Worm (Caenorhabditis elegans) whole organism, L1 larva: Measurements from ENCODE around the gene cpr-9.

Experiments used
- C34B4.2 ChIP-seq: sonication (generic microtip); optimal IDR thresholded peaks from 2 replicates; lab custom pipeline; 2017; ENCODE audit warnings: mild to moderate bottlenecking, missing genetic modification characterization, missing compliant biosample characterization
- Y116A8C.19 ChIP-seq: sonication (generic microtip); optimal IDR thresholded peaks from 2 replicates; lab custom pipeline; 2016; ENCODE audit warnings: missing compliant biosample characterization, missing genetic modification characterization, borderline replicate concordance
- aha-1 ChIP-seq: fragments of 150-350 bp; optimal IDR thresholded peaks from 2 replicates; lab custom pipeline; 2014; ENCODE audit warnings: missing biosample characterization, missing genetic modification characterization
- aly-2 ChIP-seq: fragments of 150-350 bp; optimal IDR thresholded peaks from 2 replicates; lab custom pipeline; 2014; ENCODE audit warnings: missing biosample characterization, missing genetic modification characterization
- ceh-8 ChIP-seq: fragments of 200-800 bp; sonication (Bioruptor generic); optimal IDR thresholded peaks from 2 replicates; lab custom pipeline; 2018; ENCODE audit warnings: mild to moderate bottlenecking, missing genetic modification characterization, moderate library complexity, missing compliant biosample characterization
- ceh-82 ChIP-seq, 3 experiments: fragments of 150-350 bp in 1 of 3; sonication (generic microtip) in 2 of 3; optimal IDR thresholded peaks; 2 replicates each; lab custom pipeline; 2014 to 2017; ENCODE audit warnings: missing biosample characterization in 3 of 3, missing genetic modification characterization in 3 of 3
- ceh-88 ChIP-seq: fragments of 200-800 bp; sonication (Bioruptor generic); IDR thresholded peaks from 2 replicates; pipeline ENCODE4 v1.3.6; 2022; ENCODE audit warnings: missing genetic modification characterization, missing compliant biosample characterization
- dpl-1 ChIP-seq, 3 experiments: fragments of 150-350 bp in 2 of 3; sonication (generic microtip) in 1 of 3; optimal IDR thresholded peaks; 2 replicates each; lab custom pipeline; 2014 to 2017; ENCODE audit warnings: missing biosample characterization in 3 of 3, missing genetic modification characterization in 3 of 3, missing genetic modification reagents in 3 of 3
- dsc-1 ChIP-seq: sonication (generic microtip); optimal IDR thresholded peaks from 2 replicates; lab custom pipeline; 2016; ENCODE audit warnings: mild to moderate bottlenecking, missing genetic modification characterization, missing compliant biosample characterization
- efl-3 ChIP-seq: fragments of 200-800 bp; sonication (Bioruptor generic); optimal IDR thresholded peaks from 2 replicates; lab custom pipeline; 2018; ENCODE audit warnings: mild to moderate bottlenecking, missing genetic modification characterization, missing compliant biosample characterization
- elt-2 ChIP-seq: sonication (generic microtip); optimal IDR thresholded peaks from 2 replicates; lab custom pipeline; 2016; ENCODE audit warnings: missing genetic modification characterization, mild to moderate bottlenecking, inconsistent platforms, missing compliant biosample characterization, missing genetic modification reagents
- elt-3 ChIP-seq, 6 experiments: fragments of 150-350 bp in 1 of 6; sonication (generic microtip); optimal IDR thresholded peaks; 2 replicates each; lab custom pipeline; 2017 to 2018; ENCODE audit warnings: missing biosample characterization in 6 of 6, missing genetic modification characterization in 6 of 6, inconsistent platforms in 1 of 6
- ets-5 ChIP-seq: fragments of 200-800 bp; sonication (Bioruptor generic); IDR thresholded peaks from 2 replicates; pipeline ENCODE4 v1.3.6; 2022; ENCODE audit warnings: missing genetic modification characterization, missing compliant biosample characterization
- fkh-10 ChIP-seq: sonication (generic microtip); optimal IDR thresholded peaks from 2 replicates; lab custom pipeline; 2017; ENCODE audit warnings: missing biosample characterization, missing genetic modification reagents, missing genetic modification characterization
- fkh-4 ChIP-seq: sonication (generic microtip); optimal IDR thresholded peaks from 2 replicates; lab custom pipeline; 2016; ENCODE audit warnings: missing compliant biosample characterization, missing genetic modification characterization, borderline replicate concordance
- fkh-8 ChIP-seq: sonication (generic microtip); optimal IDR thresholded peaks from 2 replicates; lab custom pipeline; 2016; ENCODE audit warnings: mild to moderate bottlenecking, missing genetic modification characterization, missing compliant biosample characterization
- fos-1 ChIP-seq: fragments of 150-350 bp; optimal IDR thresholded peaks from 2 replicates; lab custom pipeline; 2014; ENCODE audit warnings: missing biosample characterization, missing genetic modification characterization
- grh-1 ChIP-seq: fragments of 200-800 bp; sonication (Bioruptor generic); IDR thresholded peaks from 2 replicates; pipeline ENCODE4 v1.3.6; 2022; ENCODE audit warnings: missing genetic modification reagents, missing genetic modification characterization, missing compliant biosample characterization
- hpl-2 ChIP-seq: fragments of 150-350 bp; optimal IDR thresholded peaks from 2 replicates; lab custom pipeline; 2014; ENCODE audit warnings: missing biosample characterization, missing genetic modification reagents, missing genetic modification characterization
- irx-1 ChIP-seq: sonication (generic microtip); optimal IDR thresholded peaks from 2 replicates; lab custom pipeline; 2016; ENCODE audit warnings: missing genetic modification characterization, missing compliant biosample characterization
- isw-1 ChIP-seq: fragments of 200-800 bp; sonication (Bioruptor generic); IDR thresholded peaks from 2 replicates; pipeline ENCODE4 v1.3.6; 2022; ENCODE audit warnings: missing genetic modification characterization, missing compliant biosample characterization
- lin-13 ChIP-seq: fragments of 150-350 bp; optimal IDR thresholded peaks from 2 replicates; lab custom pipeline; 2014; ENCODE audit warnings: missing biosample characterization, missing genetic modification reagents, missing genetic modification characterization
- lin-14 ChIP-seq: fragments of 200-800 bp; sonication (Bioruptor generic); optimal IDR thresholded peaks from 2 replicates; lab custom pipeline; 2018; ENCODE audit warnings: mild to moderate bottlenecking, missing genetic modification characterization, moderate library complexity, missing compliant biosample characterization
- lin-15B ChIP-seq: fragments of 150-350 bp; sonication (generic microtip); optimal IDR thresholded peaks from 3 replicates; lab custom pipeline; 2014; ENCODE audit warnings: missing biosample characterization, missing genetic modification characterization
- lin-35 ChIP-seq, 2 experiments: fragments of 150-350 bp; optimal IDR thresholded peaks; 2 replicates each; lab custom pipeline; 2014; ENCODE audit warnings: missing biosample characterization in 2 of 2, missing genetic modification characterization in 2 of 2, missing genetic modification reagents in 2 of 2
- lin-39 ChIP-seq: fragments of 150-350 bp; optimal IDR thresholded peaks from 2 replicates; lab custom pipeline; 2014; ENCODE audit warnings: missing biosample characterization, missing genetic modification reagents, missing genetic modification characterization
- lir-3 ChIP-seq: sonication (generic microtip); optimal IDR thresholded peaks from 2 replicates; lab custom pipeline; 2016; ENCODE audit warnings: mild to moderate bottlenecking, missing genetic modification characterization, moderate library complexity, missing compliant biosample characterization; ENCODE audit not compliant: poor library complexity
- lsy-2 ChIP-seq, 2 experiments: fragments of 150-350 bp; optimal IDR thresholded peaks; 2 replicates each; lab custom pipeline; 2014; ENCODE audit warnings: missing biosample characterization in 2 of 2, missing genetic modification characterization in 2 of 2
- mab-9 ChIP-seq: fragments of 200-800 bp; sonication (Bioruptor generic); IDR thresholded peaks from 2 replicates; pipeline ENCODE4 v1.3.6; 2022; ENCODE audit warnings: missing genetic modification reagents, missing genetic modification characterization, missing compliant biosample characterization
- mdl-1 ChIP-seq, 2 experiments: fragments of 150-350 bp; optimal IDR thresholded peaks; 2 replicates each; lab custom pipeline; 2014 to 2017; ENCODE audit warnings: missing biosample characterization in 2 of 2, missing genetic modification characterization in 2 of 2, inconsistent platforms in 1 of 2
- mef-2 ChIP-seq: fragments of 150-350 bp; optimal IDR thresholded peaks from 2 replicates; lab custom pipeline; 2014; ENCODE audit warnings: missing biosample characterization, missing genetic modification characterization
- mep-1 ChIP-seq: fragments of 150-350 bp; optimal IDR thresholded peaks from 2 replicates; lab custom pipeline; 2014; ENCODE audit warnings: missing biosample characterization, missing genetic modification characterization
- nhr-11 ChIP-seq: fragments of 150-350 bp; optimal IDR thresholded peaks from 2 replicates; lab custom pipeline; 2014; ENCODE audit warnings: missing biosample characterization, missing genetic modification characterization
- nhr-20 ChIP-seq: sonication (generic microtip); optimal IDR thresholded peaks from 2 replicates; lab custom pipeline; 2016; ENCODE audit warnings: mild to moderate bottlenecking, missing genetic modification characterization, missing compliant biosample characterization
- nhr-47 ChIP-seq: sonication (generic microtip); optimal IDR thresholded peaks from 2 replicates; lab custom pipeline; 2016; ENCODE audit warnings: mild to moderate bottlenecking, missing genetic modification characterization, moderate library complexity, missing compliant biosample characterization
- nhr-90 ChIP-seq: sonication (generic microtip); optimal IDR thresholded peaks from 2 replicates; lab custom pipeline; 2016; ENCODE audit warnings: mild to moderate bottlenecking, missing genetic modification characterization, missing compliant biosample characterization; ENCODE audit not compliant: poor library complexity
- pax-3 ChIP-seq: fragments of 200-800 bp; sonication (Bioruptor generic); optimal IDR thresholded peaks from 2 replicates; lab custom pipeline; 2018; ENCODE audit warnings: mild to moderate bottlenecking, missing genetic modification characterization, moderate library complexity, missing compliant biosample characterization
- pqm-1 ChIP-seq: sonication (generic microtip); optimal IDR thresholded peaks from 3 replicates; lab custom pipeline; 2017; ENCODE audit warnings: missing biosample characterization, missing genetic modification characterization
- rnt-1 ChIP-seq: sonication (generic microtip); optimal IDR thresholded peaks from 2 replicates; lab custom pipeline; 2016; ENCODE audit warnings: mild to moderate bottlenecking, missing genetic modification characterization, moderate library complexity, missing compliant biosample characterization
- snpc-4 ChIP-seq: fragments of 150-350 bp; optimal IDR thresholded peaks from 2 replicates; lab custom pipeline; 2014; ENCODE audit warnings: missing biosample characterization, missing genetic modification characterization
- snu-23 ChIP-seq: sonication (generic microtip); optimal IDR thresholded peaks from 2 replicates; lab custom pipeline; 2016; ENCODE audit warnings: missing genetic modification characterization, missing compliant biosample characterization
- swsn-7 ChIP-seq: sonication (generic microtip); optimal IDR thresholded peaks from 2 replicates; lab custom pipeline; 2016; ENCODE audit warnings: missing genetic modification characterization, missing compliant biosample characterization
- tbx-2 ChIP-seq: sonication (generic microtip); optimal IDR thresholded peaks from 2 replicates; lab custom pipeline; 2016; ENCODE audit warnings: missing genetic modification characterization, missing compliant biosample characterization
- tlp-1 ChIP-seq: fragments of 150-350 bp; optimal IDR thresholded peaks from 2 replicates; lab custom pipeline; 2014; ENCODE audit warnings: missing biosample characterization, missing genetic modification characterization
- unc-130 ChIP-seq: fragments of 150-350 bp; optimal IDR thresholded peaks from 2 replicates; lab custom pipeline; 2017; ENCODE audit warnings: missing biosample characterization, missing genetic modification characterization, inconsistent platforms
- unc-30 ChIP-seq: sonication (generic microtip); optimal IDR thresholded peaks from 2 replicates; lab custom pipeline; 2017; ENCODE audit warnings: missing biosample characterization, missing genetic modification characterization
- unc-62 ChIP-seq: fragments of 150-350 bp; optimal IDR thresholded peaks from 2 replicates; lab custom pipeline; 2014; ENCODE audit warnings: missing biosample characterization, missing genetic modification reagents, missing genetic modification characterization
- unc-86 ChIP-seq: sonication (generic microtip); optimal IDR thresholded peaks from 2 replicates; lab custom pipeline; 2016; ENCODE audit warnings: missing genetic modification characterization, missing compliant biosample characterization
- unc-98 ChIP-seq: fragments of 200-800 bp; sonication (Bioruptor generic); IDR thresholded peaks from 2 replicates; pipeline ENCODE4 v1.3.6; 2022; ENCODE audit warnings: missing genetic modification characterization, missing compliant biosample characterization
- ztf-4 ChIP-seq: fragments of 150-350 bp; optimal IDR thresholded peaks from 2 replicates; lab custom pipeline; 2014; ENCODE audit warnings: missing biosample characterization, missing genetic modification characterization

The cpr-9 gene

DNA sequence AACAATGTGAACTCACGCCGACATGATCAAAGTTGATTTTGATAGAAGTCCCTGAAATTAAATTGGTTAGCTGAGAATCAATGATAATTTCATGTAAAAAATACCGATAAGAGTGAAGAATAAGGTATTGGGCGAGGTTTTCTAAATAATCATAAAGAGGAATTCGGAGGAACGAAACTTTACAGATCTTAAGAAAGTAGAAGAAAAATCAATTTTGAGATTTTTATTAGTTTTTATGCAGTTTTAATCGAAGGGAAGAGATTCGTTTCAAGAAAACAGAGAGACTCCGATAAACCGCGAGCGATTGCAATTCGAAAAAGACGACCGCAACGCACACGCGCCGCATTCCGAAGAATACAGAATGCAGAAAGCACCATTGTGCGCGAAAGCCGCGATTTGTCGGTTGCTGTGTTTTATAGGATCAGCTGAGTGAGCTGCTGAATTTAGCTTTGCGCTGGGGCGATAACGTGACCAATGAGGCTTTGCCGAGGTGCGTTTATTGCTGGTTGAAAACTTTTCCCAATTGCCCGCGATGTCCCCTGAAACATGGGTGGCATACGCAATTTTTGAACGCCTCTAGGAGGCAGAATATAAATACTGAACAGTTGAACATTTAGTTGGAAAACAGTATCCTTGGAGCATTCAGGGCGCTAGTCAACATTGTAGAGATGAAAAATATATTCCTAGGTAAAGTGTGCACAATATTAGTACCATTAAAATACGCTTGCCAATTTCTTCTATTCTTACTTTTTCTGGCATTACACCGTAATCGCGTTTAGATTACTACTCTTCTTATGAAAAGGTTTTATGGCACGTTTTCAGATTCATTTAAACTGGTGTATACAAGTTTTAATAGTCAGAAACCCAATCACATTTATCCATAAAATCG, 22.9 kb upstream of the cpr-9 start, which contains the start of gene snr-4 (continued):
- TF ChIP-seq ets-5 (GFP tag; lab: Robert Waterston, UW) (no peak), pax-3 (tag; lab: Kevin White, UChicago) (peak; percentile 98), elt-2 (tag; lab: Kevin White, UChicago) (peak; percentile 91), lin-15B (tag; lab: Kevin White, UChicago) (peak; percentile 93), fkh-4 (tag; lab: Kevin White, UChicago) (peak; percentile 69), ceh-82 (tag; optimal IDR thresholded peaks at IDR 0.05; lab: Kevin White, UChicago) (peak; percentile 96 to 97 (median 96)), unc-30 (tag; lab: Kevin White, UChicago) (no peak), nhr-11 (tag; lab: Kevin White, UChicago) (peak; percentile 82), fkh-8 (tag; lab: Kevin White, UChicago) (peak; percentile 95), lir-3 (tag; lab: Kevin White, UChicago) (peak; percentile 74), mef-2 (tag; lab: Kevin White, UChicago) (peak; percentile 36), ztf-4 (tag; lab: Kevin White, UChicago) (peak; percentile 82), elt-3 (tag; optimal IDR thresholded peaks at IDR 0.05; lab: Kevin White, UChicago) (peak in 5 of 6 experiments; percentile 30 to 96 (median 93)), ceh-8 (GFP tag; lab: Kevin White, UChicago) (peak; percentile 80), lsy-2 (tag; optimal IDR thresholded peaks at IDR 0.05; lab: Kevin White, UChicago) (peak; percentile 87 to 92), mdl-1 (tag; optimal IDR thresholded peaks at IDR 0.05; lab: Kevin White, UChicago) (peak in 1 of 2 experiments; percentile 91), nhr-47 (tag; lab: Kevin White, UChicago) (peak; percentile 98), ceh-88 (peak; percentile 91), snu-23 (GFP tag; lab: Kevin White, UChicago) (peak; percentile 97), tbx-2 (peak; percentile 96), lin-39 (peak; percentile 86), hpl-2 (peak; percentile 87), snpc-4 (peak; percentile 99), aly-2 (peak; percentile 91), mep-1 (tag; lab: Kevin White, UChicago) (peak; percentile 84), unc-130 (tag; lab: Kevin White, UChicago) (peak; percentile 66), swsn-7 (peak; percentile 97), unc-98 (GFP tag; lab: Robert Waterston, UW) (peak; percentile 68; the same call in 1 of the 2 replicates), efl-3 (GFP tag; lab: Kevin White, UChicago) (peak; percentile 68), tlp-1 (tag; lab: Kevin White, UChicago) (no peak), nhr-90 (peak; percentile 98), lin-14 (GFP tag; lab: Kevin White, UChicago) (peak; percentile 95), isw-1 (GFP tag; lab: Robert Waterston, UW) (peak; percentile 96), fkh-10 (peak; percentile 69), dpl-1 (GFP tag; optimal IDR thresholded peaks at IDR 0.05; lab: Kevin White, UChicago) (peak; percentile 79 to 83 (median 83)), fos-1 (peak; percentile 92), grh-1 (GFP tag; lab: Robert Waterston, UW) (peak; percentile 98), dsc-1 (tag; lab: Kevin White, UChicago) (peak; percentile 97), pqm-1 (peak; percentile 56), aha-1 (tag; lab: Kevin White, UChicago) (no peak), lin-35 (GFP tag; optimal IDR thresholded peaks at IDR 0.05; lab: Kevin White, UChicago) (peak; percentile 85 to 90), Y116A8C.19 (no peak), rnt-1 (tag; lab: Kevin White, UChicago) (peak; percentile 97), C34B4.2 (tag; lab: Kevin White, UChicago) (peak; percentile 23), lin-13 (GFP tag; lab: Kevin White, UChicago) (peak; percentile 94), unc-86 (tag; lab: Kevin White, UChicago) (peak; percentile 94), mab-9 (GFP tag; lab: Robert Waterston, UW) (peak; percentile 95), irx-1 (tag; lab: Kevin White, UChicago) (peak; percentile 90), nhr-20 (peak; percentile 96), unc-62 (GFP tag; lab: Kevin White, UChicago) (peak; percentile 60)
